Worm (Caenorhabditis elegans) whole organism, L4 larva: ENCODE results near the gene clec-63.

ENCODE experiments used
- F10B5.3 ChIP-seq: sonication (generic microtip); optimal IDR thresholded peaks from 2 replicates; lab custom pipeline; 2016; ENCODE audit warnings: mild to moderate bottlenecking, missing genetic modification characterization, missing compliant biosample characterization
- F49E8.2 ChIP-seq: sonication (generic microtip); optimal IDR thresholded peaks from 2 replicates; lab custom pipeline; 2016; ENCODE audit warnings: missing compliant biosample characterization, mild to moderate bottlenecking, missing genetic modification characterization, borderline replicate concordance
- R02D3.7 ChIP-seq: fragments of 150-350 bp; sonication (generic microtip); optimal IDR thresholded peaks from 3 replicates; lab custom pipeline; 2014; ENCODE audit warnings: missing biosample characterization, missing genetic modification characterization
- Y48G9A.11 ChIP-seq: fragments of 200-800 bp; sonication (Bioruptor generic); IDR thresholded peaks from 2 replicates; pipeline ENCODE4 v1.3.6; 2022; ENCODE audit warnings: missing genetic modification reagents, missing genetic modification characterization, missing compliant biosample characterization
- ZK337.2 ChIP-seq: fragments of 200-800 bp; sonication (Bioruptor generic); IDR thresholded peaks from 2 replicates; pipeline ENCODE4 v1.3.6; 2022; ENCODE audit warnings: missing genetic modification reagents, missing genetic modification characterization, missing compliant biosample characterization
- ZK546.5 ChIP-seq, 2 experiments: sonication (generic microtip); optimal IDR thresholded peaks; 2 replicates each; lab custom pipeline; 2017; ENCODE audit warnings: missing biosample characterization in 2 of 2, missing genetic modification characterization in 2 of 2
- aha-1 ChIP-seq: fragments of 150-350 bp; peaks from one replicate; lab custom pipeline; 2014; ENCODE audit warnings: missing biosample characterization, missing genetic modification characterization
- aly-2 ChIP-seq: sonication (generic microtip); optimal IDR thresholded peaks from 2 replicates; lab custom pipeline; 2018; ENCODE audit warnings: missing biosample characterization, missing genetic modification characterization
- ama-1 ChIP-seq: fragments of 150-350 bp; optimal IDR thresholded peaks from 2 replicates; lab custom pipeline; 2014; ENCODE audit warnings: inconsistent platforms, mixed read lengths
- attf-4 ChIP-seq: sonication (generic microtip); optimal IDR thresholded peaks from 3 replicates; lab custom pipeline; 2017; ENCODE audit warnings: missing biosample characterization, missing genetic modification characterization
- ceh-62 ChIP-seq: sonication (generic microtip); optimal IDR thresholded peaks from 2 replicates; lab custom pipeline; 2017; ENCODE audit warnings: missing biosample characterization, missing genetic modification characterization
- ces-1 ChIP-seq: fragments of 150-350 bp; sonication (generic microtip); optimal IDR thresholded peaks from 4 replicates; lab custom pipeline; 2014; ENCODE audit warnings: missing biosample characterization, missing genetic modification reagents, missing genetic modification characterization
- daf-16 ChIP-seq, 3 experiments: sonication (generic microtip); optimal IDR thresholded peaks; 2 replicates each; lab custom pipeline; 2016 to 2017; ENCODE audit warnings: missing genetic modification characterization in 3 of 3, missing genetic modification reagents in 3 of 3, mild to moderate bottlenecking in 2 of 3, missing compliant biosample characterization in 2 of 3, missing biosample characterization in 1 of 3, moderate library complexity in 1 of 3
- daf-19 ChIP-seq: fragments of 200-800 bp; sonication (Bioruptor generic); conservative IDR thresholded peaks from 2 replicates; pipeline ENCODE4 v1.3.6; 2022; ENCODE audit warnings: missing genetic modification characterization, missing compliant biosample characterization
- dmd-6 ChIP-seq: fragments of 200-800 bp; sonication (Bioruptor generic); IDR thresholded peaks from 2 replicates; pipeline ENCODE4 v1.3.6; 2022; ENCODE audit warnings: missing genetic modification reagents, missing genetic modification characterization, missing compliant biosample characterization
- dve-1 ChIP-seq: sonication (generic microtip); optimal IDR thresholded peaks from 2 replicates; lab custom pipeline; 2017; ENCODE audit warnings: antibody characterized with exemption, mild to moderate bottlenecking, missing genetic modification characterization, missing compliant biosample characterization; ENCODE audit not compliant: insufficient read depth
- hlh-11 ChIP-seq: fragments of 200-800 bp; sonication (Bioruptor generic); optimal IDR thresholded peaks from 2 replicates; lab custom pipeline; 2018; ENCODE audit warnings: mild to moderate bottlenecking, missing genetic modification characterization, missing compliant biosample characterization
- hlh-30 ChIP-seq: sonication (generic microtip); optimal IDR thresholded peaks from 2 replicates; lab custom pipeline; 2017; ENCODE audit warnings: antibody characterized with exemption, mild to moderate bottlenecking, missing genetic modification characterization, missing compliant biosample characterization; ENCODE audit not compliant: insufficient read depth
- lin-1 ChIP-seq: fragments of 200-800 bp; sonication (Bioruptor generic); IDR thresholded peaks from 2 replicates; pipeline ENCODE4 v1.3.6; 2022; ENCODE audit warnings: missing genetic modification reagents, missing genetic modification characterization, missing compliant biosample characterization
- lin-39 ChIP-seq: fragments of 150-350 bp; optimal IDR thresholded peaks from 2 replicates; lab custom pipeline; 2014; ENCODE audit warnings: missing biosample characterization, missing genetic modification reagents, missing genetic modification characterization
- mes-2 ChIP-seq: sonication (generic microtip); optimal IDR thresholded peaks from 2 replicates; lab custom pipeline; 2016; ENCODE audit warnings: missing genotype, mild to moderate bottlenecking, missing genetic modification characterization, missing compliant biosample characterization; ENCODE audit not compliant: poor library complexity, severe bottlenecking
- mxl-2 ChIP-seq: fragments of 200-800 bp; sonication (Bioruptor generic); conservative IDR thresholded peaks from 2 replicates; pipeline ENCODE4 v1.3.6; 2022; ENCODE audit warnings: missing genetic modification reagents, missing genetic modification characterization, missing compliant biosample characterization
- nhr-10 ChIP-seq: fragments of 150-350 bp; optimal IDR thresholded peaks from 2 replicates; lab custom pipeline; 2014; ENCODE audit warnings: missing biosample characterization, missing genetic modification characterization
- nhr-237 ChIP-seq: sonication (generic microtip); optimal IDR thresholded peaks from 2 replicates; lab custom pipeline; 2017; ENCODE audit warnings: missing biosample characterization, missing genetic modification characterization
- nhr-28 ChIP-seq: fragments of 150-350 bp; optimal IDR thresholded peaks from 2 replicates; lab custom pipeline; 2014; ENCODE audit warnings: missing biosample characterization, missing genetic modification characterization
- nhr-48 ChIP-seq: sonication (generic microtip); optimal IDR thresholded peaks from 2 replicates; lab custom pipeline; 2016; ENCODE audit warnings: mild to moderate bottlenecking, missing genetic modification characterization, missing compliant biosample characterization
- nhr-76 ChIP-seq: fragments of 150-350 bp; optimal IDR thresholded peaks from 2 replicates; lab custom pipeline; 2014; ENCODE audit warnings: missing biosample characterization, missing genetic modification characterization
- pha-4 ChIP-seq, 2 experiments: fragments of 150-350 bp in 1 of 2; fragments of 200-800 bp in 1 of 2; sonication (Bioruptor generic) in 1 of 2; IDR thresholded peaks in 1 of 2; optimal IDR thresholded peaks in 1 of 2; 2 replicates each; pipeline versions ENCODE4 v1.3.6 to Lab custom; 2014 to 2022; ENCODE audit warnings: missing genetic modification characterization in 2 of 2, missing genetic modification reagents in 2 of 2, missing biosample characterization in 1 of 2, missing compliant biosample characterization in 1 of 2
- php-3 ChIP-seq: fragments of 200-800 bp; sonication (Bioruptor generic); IDR thresholded peaks from 2 replicates; pipeline ENCODE4 v1.3.6; 2022; ENCODE audit warnings: missing genetic modification reagents, missing genetic modification characterization, missing compliant biosample characterization
- pqm-1 ChIP-seq: sonication (generic microtip); optimal IDR thresholded peaks from 2 replicates; lab custom pipeline; 2017; ENCODE audit warnings: missing biosample characterization, missing genetic modification characterization
- saeg-2 ChIP-seq: fragments of 200-800 bp; sonication (Bioruptor generic); IDR thresholded peaks from 2 replicates; pipeline ENCODE4 v1.3.6; 2022; ENCODE audit warnings: missing genetic modification reagents, missing genetic modification characterization, missing compliant biosample characterization
- sdz-12 ChIP-seq: fragments of 200-800 bp; sonication (Bioruptor generic); optimal IDR thresholded peaks from 2 replicates; lab custom pipeline; 2018; ENCODE audit warnings: mild to moderate bottlenecking, missing genetic modification characterization, missing compliant biosample characterization
- set-16 ChIP-seq: fragments of 200-800 bp; sonication (Bioruptor generic); IDR thresholded peaks from 2 replicates; pipeline ENCODE4 v1.3.6; 2022; ENCODE audit warnings: missing genetic modification reagents, missing genetic modification characterization, missing compliant biosample characterization
- skn-1 ChIP-seq: fragments of 150-350 bp; optimal IDR thresholded peaks from 2 replicates; lab custom pipeline; 2014; ENCODE audit warnings: missing biosample characterization, missing genetic modification characterization
- tag-97 ChIP-seq: fragments of 200-800 bp; sonication (Bioruptor generic); IDR thresholded peaks from 2 replicates; pipeline ENCODE4 v1.3.6; 2022; ENCODE audit warnings: missing genetic modification characterization, missing compliant biosample characterization
- tra-1 ChIP-seq: fragments of 200-800 bp; sonication (Bioruptor generic); IDR thresholded peaks from 2 replicates; pipeline ENCODE4 v1.3.6; 2022; ENCODE audit warnings: missing genetic modification reagents, missing genetic modification characterization, missing compliant biosample characterization
- unc-62 ChIP-seq, 3 experiments: fragments of 150-350 bp in 1 of 3; sonication (generic microtip); optimal IDR thresholded peaks in 2 of 3; peaks in 1 of 3; 1 replicate in 1 of 3; 2 replicates in 2 of 3; lab custom pipeline; 2014 to 2017; ENCODE audit warnings: missing biosample characterization in 3 of 3, missing genetic modification characterization in 3 of 3, missing genetic modification reagents in 3 of 3, missing genotype in 1 of 3
- zip-2 ChIP-seq: fragments of 150-350 bp; optimal IDR thresholded peaks from 2 replicates; lab custom pipeline; 2014; ENCODE audit warnings: missing biosample characterization, missing genetic modification characterization

The clec-63 gene

ce11 chrII:12895078-12895670, at the start of gene clec-63, which contains the start of gene clec-62:
clec-63 (plus strand) TSS chrII:12895638.
clec-62 (minus strand) TSS chrII:12895128.
- TF ChIP-seq aly-2 (tag; lab: Kevin White, UChicago) (no peak), dve-1 (tag; lab: Kevin White, UChicago) (peak; percentile 64), tag-97 (GFP tag; lab: Robert Waterston, UW) (no peak), daf-16 (GFP tag; optimal IDR thresholded peaks at IDR 0.05; lab: Kevin White, UChicago) (no peak), daf-16 (tag; optimal IDR thresholded peaks at IDR 0.05; lab: Kevin White, UChicago) (peak; percentile 69), Y48G9A.11 (GFP tag; lab: Robert Waterston, UW) (no peak), daf-19 (GFP tag; lab: Robert Waterston, UW) (no peak), nhr-28 (tag; lab: Kevin White, UChicago) (peak; percentile 73), unc-62 (GFP tag; optimal IDR thresholded peaks at IDR 0.05 in 1 of 2; lab: Kevin White, UChicago) (no peak), unc-62 (tag; optimal IDR thresholded peaks at IDR 0.05; lab: Kevin White, UChicago) (no peak), pqm-1 (tag; lab: Kevin White, UChicago) (peak; percentile 95), php-3 (peak; percentile 56), hlh-11 (tag; lab: Kevin White, UChicago) (peak; percentile 41), nhr-48 (no peak), dmd-6 (GFP tag; lab: Robert Waterston, UW) (peak; percentile 61)

- TF ChIP-seq aly-2 (tag; lab: Kevin White, UChicago) (no peak), unc-62 (GFP tag; optimal IDR thresholded peaks at IDR 0.05 in 1 of 2; lab: Kevin White, UChicago) (peak in 1 of 2 experiments; percentile 65), unc-62 (tag; optimal IDR thresholded peaks at IDR 0.05; lab: Kevin White, UChicago) (no peak)
- TF ChIP-seq, all 104 proteins: peak for 1
Measured at ce11 chrII:12847736-12848135, 47.7 kb upstream of the clec-63 start, which contains the start of gene pes-10. pes-10 (minus strand) TSS chrII:12847836.

- TF ChIP-seq mes-2 (no peak), R02D3.7 (tag; lab: Kevin White, UChicago) (no peak), aha-1 (peak; percentile 46), nhr-10 (tag; lab: Kevin White, UChicago) (no peak), set-16 (GFP tag; lab: Robert Waterston, UW) (no peak)
Measured at ce11 chrII:12850129-12850528, 45.3 kb upstream of the clec-63 start, which contains the start of gene Y46G5A.28. Y46G5A.28 (plus strand) TSS chrII:12850429.

ce11 chrII:12855900-12856299, 39.5 kb upstream of the clec-63 start, which contains the start of gene Y46G5A.29:
Y46G5A.29 (plus strand) TSS chrII:12856200.
- no peak for TF ChIP-seq nhr-237
- TF ChIP-seq ama-1 (lab: Kevin White, UChicago) = no peak
- TF ChIP-seq aha-1 = no peak
- TF ChIP-seq attf-4 = no peak
- no peak for TF ChIP-seq F49E8.2 (tag; lab: Kevin White, UChicago)
- TF ChIP-seq mxl-2 (GFP tag; lab: Robert Waterston, UW) = no peak
- TF ChIP-seq ces-1 (GFP tag; lab: Kevin White, UChicago) = no peak
- no peak for TF ChIP-seq ZK546.5 (tag; optimal IDR thresholded peaks at IDR 0.05; lab: Kevin White, UChicago)
- TF ChIP-seq tra-1 (GFP tag; lab: Robert Waterston, UW) = no peak
- TF ChIP-seq hlh-11 (tag; lab: Kevin White, UChicago) = no peak
- no peak for TF ChIP-seq saeg-2 (GFP tag; lab: Robert Waterston, UW)
- no peak for TF ChIP-seq pha-4 (GFP tag; IDR thresholded peaks at IDR 0.05; lab: Robert Waterston, UW)
- no peak for TF ChIP-seq pha-4 (tag; optimal IDR thresholded peaks at IDR 0.05; lab: Kevin White, UChicago)
- no peak for TF ChIP-seq R02D3.7 (tag; lab: Kevin White, UChicago)
- no peak for TF ChIP-seq skn-1 (tag; lab: Kevin White, UChicago)
- TF ChIP-seq daf-16 (GFP tag; optimal IDR thresholded peaks at IDR 0.05; lab: Kevin White, UChicago) = no peak
- TF ChIP-seq daf-16 (tag; optimal IDR thresholded peaks at IDR 0.05; lab: Kevin White, UChicago) = no peak

- TF ChIP-seq pha-4 (GFP tag; IDR thresholded peaks at IDR 0.05; lab: Robert Waterston, UW) (no peak), pha-4 (tag; optimal IDR thresholded peaks at IDR 0.05; lab: Kevin White, UChicago) (no peak), nhr-76 (tag; lab: Kevin White, UChicago) (no peak), pqm-1 (tag; lab: Kevin White, UChicago) (no peak), sdz-12 (GFP tag; lab: Kevin White, UChicago) (no peak), php-3 (no peak), zip-2 (tag; lab: Kevin White, UChicago) (no peak), F10B5.3 (tag; lab: Kevin White, UChicago) (no peak), nhr-48 (no peak), lin-1 (GFP tag; lab: Robert Waterston, UW) (no peak), lin-39 (tag; lab: Kevin White, UChicago) (no peak), ZK337.2 (no peak), nhr-10 (tag; lab: Kevin White, UChicago) (no peak), ceh-62 (tag; lab: Kevin White, UChicago) (no peak), hlh-30 (tag; lab: Kevin White, UChicago) (no peak)
- TF ChIP-seq, all 104 proteins: peak for 0
Measured at ce11 chrII:12865604-12866003, 29.8 kb upstream of the clec-63 start, which contains the start of gene snf-5. snf-5 (minus strand) TSS chrII:12865785.
